Worm (Caenorhabditis elegans) whole organism, L1 larva: ENCODE data around the gene let-413.

ENCODE experiments used
- ama-1 ChIP-seq: fragments of 150-350 bp; optimal IDR thresholded peaks from 2 replicates; lab custom pipeline; 2014
- irx-1 ChIP-seq: sonication (generic microtip); optimal IDR thresholded peaks from 2 replicates; lab custom pipeline; 2016; ENCODE audit warnings: missing genetic modification characterization, missing compliant biosample characterization
- lin-13 ChIP-seq: fragments of 150-350 bp; optimal IDR thresholded peaks from 2 replicates; lab custom pipeline; 2014; ENCODE audit warnings: missing biosample characterization, missing genetic modification reagents, missing genetic modification characterization
- lsy-2 ChIP-seq, 2 experiments: fragments of 150-350 bp; optimal IDR thresholded peaks; 2 replicates each; lab custom pipeline; 2014; ENCODE audit warnings: missing biosample characterization in 2 of 2, missing genetic modification characterization in 2 of 2
- mdl-1 ChIP-seq, 2 experiments: fragments of 150-350 bp; optimal IDR thresholded peaks; 2 replicates each; lab custom pipeline; 2014 to 2017; ENCODE audit warnings: missing biosample characterization in 2 of 2, missing genetic modification characterization in 2 of 2, inconsistent platforms in 1 of 2
- snpc-4 ChIP-seq: fragments of 150-350 bp; optimal IDR thresholded peaks from 2 replicates; lab custom pipeline; 2014; ENCODE audit warnings: missing biosample characterization, missing genetic modification characterization

ce11 chrV:7928660-7929059 is 48.9 kb downstream of the let-413 start, which contains the start of gene srsx-5:
- no peak for TF ChIP-seq lsy-2 (tag; optimal IDR thresholded peaks at IDR 0.05; lab: Kevin White, UChicago)
- TF ChIP-seq lin-13 (GFP tag; lab: Kevin White, UChicago): no peak
- TF ChIP-seq irx-1 (tag; lab: Kevin White, UChicago): no peak
- TF ChIP-seq ama-1 (lab: Kevin White, UChicago): no peak
- no peak for TF ChIP-seq mdl-1 (tag; optimal IDR thresholded peaks at IDR 0.05; lab: Kevin White, UChicago)
- no peak for TF ChIP-seq snpc-4 (tag; lab: Kevin White, UChicago)
